Worm (Caenorhabditis elegans) whole organism, L1 larva: ENCODE results near the gene prp-40.

Experiments
- aha-1 ChIP-seq: fragments of 150-350 bp; optimal IDR thresholded peaks from 2 replicates; lab custom pipeline; 2014; ENCODE audit warnings: missing biosample characterization, missing genetic modification characterization
- ceh-88 ChIP-seq: fragments of 200-800 bp; sonication (Bioruptor generic); IDR thresholded peaks from 2 replicates; pipeline ENCODE4 v1.3.6; 2022; ENCODE audit warnings: missing genetic modification characterization, missing compliant biosample characterization
- fos-1 ChIP-seq: fragments of 150-350 bp; optimal IDR thresholded peaks from 2 replicates; lab custom pipeline; 2014; ENCODE audit warnings: missing biosample characterization, missing genetic modification characterization
- hlh-17 ChIP-seq: fragments of 200-800 bp; sonication (Bioruptor generic); optimal IDR thresholded peaks from 2 replicates; lab custom pipeline; 2018; ENCODE audit warnings: missing genetic modification characterization, mild to moderate bottlenecking, missing compliant biosample characterization, moderate library complexity, borderline replicate concordance
- lsy-2 ChIP-seq, 2 experiments: fragments of 150-350 bp; optimal IDR thresholded peaks; 2 replicates each; lab custom pipeline; 2014; ENCODE audit warnings: missing biosample characterization in 2 of 2, missing genetic modification characterization in 2 of 2
- nhr-28 ChIP-seq: fragments of 150-350 bp; optimal IDR thresholded peaks from 2 replicates; lab custom pipeline; 2014; ENCODE audit warnings: missing biosample characterization, missing genetic modification characterization
- tbx-2 ChIP-seq: sonication (generic microtip); optimal IDR thresholded peaks from 2 replicates; lab custom pipeline; 2016; ENCODE audit warnings: missing genetic modification characterization, missing compliant biosample characterization
- unc-62 ChIP-seq: fragments of 150-350 bp; optimal IDR thresholded peaks from 2 replicates; lab custom pipeline; 2014; ENCODE audit warnings: missing biosample characterization, missing genetic modification reagents, missing genetic modification characterization
- zip-4 ChIP-seq: fragments of 200-800 bp; sonication (Bioruptor generic); optimal IDR thresholded peaks from 2 replicates; lab custom pipeline; 2018; ENCODE audit warnings: mild to moderate bottlenecking, missing genetic modification characterization, moderate library complexity, missing compliant biosample characterization

DNA sequence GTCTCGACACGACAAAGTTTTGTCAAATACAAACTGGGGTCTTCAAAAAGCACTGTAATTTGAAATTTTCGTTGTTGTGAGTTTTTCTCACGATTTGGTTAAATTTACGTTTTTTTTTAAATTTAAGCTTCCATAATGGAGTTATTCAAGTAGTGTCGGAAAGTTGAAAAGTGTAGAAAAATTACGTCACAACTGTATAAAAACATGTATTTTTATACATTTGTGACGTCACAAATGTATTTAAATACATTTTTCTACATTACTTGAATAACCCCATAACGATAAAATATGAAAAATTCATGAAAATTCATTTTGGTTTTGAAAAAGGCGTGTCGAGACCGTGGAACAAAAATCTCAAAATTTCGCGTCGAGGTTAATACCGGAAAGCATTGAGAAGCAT, 24.5 kb upstream of the prp-40 start:
- TF ChIP-seq hlh-17 (no peak), nhr-28 (tag; lab: Kevin White, UChicago) (no peak), lsy-2 (tag; optimal IDR thresholded peaks at IDR 0.05; lab: Kevin White, UChicago) (no peak), tbx-2 (tag; lab: Kevin White, UChicago) (no peak), ceh-88 (GFP tag; lab: Robert Waterston, UW) (no peak), fos-1 (tag; lab: Kevin White, UChicago) (no peak), zip-4 (GFP tag; lab: Kevin White, UChicago) (no peak), unc-62 (GFP tag; lab: Kevin White, UChicago) (no peak), aha-1 (no peak)
